Fruit fly (Drosophila melanogaster) whole organism, larva: Measurements from ENCODE around the gene Mhcl.

Experiments used
- noc ChIP-seq: fragments of 200-800 bp; sonication (Bioruptor generic); optimal IDR thresholded peaks from 3 replicates; lab custom pipeline; 2019; ENCODE audit warnings: missing biosample characterization, mild to moderate bottlenecking, missing genetic modification characterization, moderate library complexity

Gene Mhcl

DNA sequence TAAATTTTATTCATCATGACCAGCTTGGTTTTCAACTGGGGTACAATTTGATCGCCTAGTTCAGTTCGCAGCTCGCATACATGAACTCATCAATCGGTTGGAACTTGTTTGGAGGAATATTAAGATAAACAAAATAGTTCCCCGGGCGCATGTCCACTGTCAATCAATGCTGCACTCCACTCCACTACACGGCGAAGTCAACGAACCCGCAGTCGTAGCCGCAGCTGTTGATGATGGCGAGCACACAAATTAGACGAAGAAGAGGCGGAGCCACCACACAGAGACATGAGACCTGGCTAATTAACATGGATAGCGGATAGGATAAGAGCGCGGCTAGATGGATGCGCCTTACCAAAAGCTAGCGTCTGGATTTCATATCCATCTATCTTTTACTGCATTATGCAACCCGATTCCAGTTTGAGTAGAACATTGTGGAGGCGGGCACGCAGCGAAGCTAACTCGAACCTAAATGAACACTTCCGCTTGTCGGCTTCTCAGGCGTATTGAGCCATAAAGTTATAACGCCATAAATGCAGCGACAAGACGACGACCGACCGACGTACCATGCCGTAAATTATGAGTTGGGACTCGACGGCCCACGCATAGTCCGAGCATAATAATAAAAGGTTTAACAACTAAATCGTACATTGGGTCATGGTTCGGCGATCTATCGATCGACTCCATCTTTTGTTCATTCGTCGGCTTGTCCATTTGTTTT, 6.5 kb downstream of the Mhcl start:
- TF ChIP-seq noc (tag; lab: Kevin White, UChicago) = no peak

DNA sequence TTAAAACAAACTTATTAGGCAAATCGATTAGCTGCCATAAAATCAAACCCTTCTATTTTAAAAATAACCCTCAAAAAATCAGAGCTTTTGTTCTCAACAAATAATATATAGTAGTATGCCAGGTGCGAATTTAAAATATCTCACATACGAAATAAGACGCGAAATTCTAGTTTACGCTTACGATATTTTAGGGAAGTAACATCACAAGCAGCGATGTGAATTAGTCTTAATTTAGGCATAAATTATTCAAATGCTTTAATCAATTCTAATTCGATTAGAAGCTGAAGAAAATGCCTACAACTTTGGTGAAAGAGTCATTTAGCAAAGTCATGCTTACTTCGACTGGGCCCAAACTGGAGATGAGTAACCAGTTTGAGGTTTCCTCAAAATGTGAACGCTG, 15.0 kb downstream of the Mhcl start, which contains the start of gene sxe2:
TSS of gene sxe2 (plus strand) at position 301 of the 400 bp plus-strand sequence.
- no peak for TF ChIP-seq noc (tag; lab: Kevin White, UChicago)

DNA sequence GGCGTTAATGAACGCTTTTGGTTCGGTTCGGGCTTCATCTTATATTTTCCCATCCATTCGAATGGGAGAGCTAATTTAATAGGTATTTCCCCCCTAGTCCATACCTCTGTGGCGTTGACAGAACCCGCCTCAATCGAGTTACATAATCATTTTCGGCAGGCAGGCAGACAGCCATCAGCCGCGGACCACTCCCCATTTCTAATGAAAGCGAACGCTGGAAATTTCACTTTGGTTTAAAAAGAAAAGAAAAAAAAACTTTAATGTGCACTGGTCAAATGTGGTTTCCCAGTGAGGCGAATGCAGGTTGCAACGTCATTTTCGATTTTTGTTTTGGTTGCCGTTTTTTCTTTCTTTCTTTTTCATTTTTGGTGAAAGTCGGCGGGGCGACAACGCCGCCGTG, 16.2 kb downstream of the Mhcl start:
- no peak for TF ChIP-seq noc (tag; lab: Kevin White, UChicago)

DNA sequence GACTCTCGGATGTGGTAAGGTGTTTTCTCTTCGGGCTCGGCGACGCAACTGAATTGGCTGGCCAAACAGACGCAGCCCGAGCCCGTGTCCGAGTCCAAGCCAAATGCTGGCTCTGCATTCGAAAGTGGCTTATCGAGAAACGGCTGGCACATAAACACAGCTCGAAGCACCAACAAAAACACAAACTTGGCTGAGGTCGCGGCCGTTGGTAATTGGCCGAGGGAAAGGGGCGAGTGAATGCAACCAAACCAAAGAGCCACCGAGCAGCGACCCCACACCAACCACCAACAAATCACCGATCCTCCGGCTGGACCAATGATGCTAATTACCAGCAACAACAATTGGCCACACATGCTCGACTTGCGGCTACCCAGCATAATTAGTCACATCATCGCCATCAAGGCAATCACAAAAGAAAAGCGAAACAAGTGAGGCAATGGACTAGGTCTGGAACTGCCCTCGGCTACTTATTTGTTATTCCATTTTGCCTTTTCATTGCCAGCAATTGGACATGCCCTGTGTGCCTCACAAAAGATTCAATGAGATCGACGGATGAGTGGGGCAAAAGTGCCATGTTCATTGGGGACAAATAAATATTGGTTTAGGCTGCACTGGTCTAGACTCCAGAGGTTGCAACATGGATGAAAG, 17.5 kb downstream of the Mhcl start, which contains the start of gene CG32855:
TSS of gene CG32855 (minus strand) at position 51 of the 648 bp plus-strand sequence.
- no peak for TF ChIP-seq noc (tag; lab: Kevin White, UChicago)

DNA sequence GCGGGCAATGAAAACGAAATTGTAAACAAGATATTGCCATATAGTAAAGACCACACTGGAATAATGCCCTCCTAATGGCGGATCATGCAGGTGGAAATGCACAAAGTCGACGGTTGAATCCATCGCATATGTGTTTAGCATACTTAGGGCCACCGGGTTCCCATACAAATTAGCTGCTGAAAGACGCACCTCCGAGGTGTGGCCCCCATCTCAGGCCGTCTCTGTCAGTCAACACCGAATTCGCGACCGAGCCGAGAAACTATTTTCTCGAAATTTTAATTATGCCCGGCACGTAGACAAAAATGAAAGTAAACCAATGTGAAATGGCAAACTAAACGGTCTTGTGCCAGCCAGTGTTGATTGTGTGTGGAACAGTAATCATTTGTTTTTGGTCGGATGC, 20.3 kb downstream of the Mhcl start:
- TF ChIP-seq noc (tag; lab: Kevin White, UChicago) = no peak

DNA sequence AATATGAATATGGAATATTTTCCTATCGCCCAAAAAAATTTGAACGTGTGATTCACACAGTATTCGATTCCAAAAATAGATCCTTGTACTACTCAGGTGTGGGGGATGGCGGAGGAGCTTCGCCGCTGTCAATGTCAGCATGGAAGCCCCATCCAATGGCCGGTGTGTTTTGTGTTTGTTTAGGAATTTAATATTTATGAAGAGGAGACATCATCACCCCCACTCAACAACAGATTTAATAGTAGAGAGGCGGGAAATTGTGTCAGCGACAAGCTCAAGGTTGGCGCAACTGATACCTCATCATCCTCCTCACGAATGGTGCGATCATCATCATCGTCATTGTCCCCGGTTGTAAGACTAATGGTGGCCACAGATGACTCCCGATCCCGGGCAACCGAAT, 24.4 kb downstream of the Mhcl start:
- no peak for TF ChIP-seq noc (tag; lab: Kevin White, UChicago)

DNA sequence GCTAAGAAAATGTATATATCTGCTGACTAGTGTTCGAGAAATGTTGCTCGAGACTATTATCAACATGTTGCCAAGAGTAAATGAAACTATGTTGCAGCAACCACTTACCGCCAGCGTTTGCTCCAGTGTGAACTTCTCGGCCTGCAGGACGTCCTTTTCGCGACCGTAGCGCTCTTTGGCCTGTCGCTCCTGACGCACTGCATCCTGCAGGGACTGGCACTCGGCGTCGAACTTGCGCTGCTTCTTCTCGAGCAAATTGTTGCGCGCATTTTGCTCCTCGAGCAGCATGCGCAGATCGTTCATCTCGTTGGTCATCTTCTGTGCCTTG, 26.0 kb downstream of the Mhcl start:
- TF ChIP-seq noc (tag; lab: Kevin White, UChicago) = no peak

DNA sequence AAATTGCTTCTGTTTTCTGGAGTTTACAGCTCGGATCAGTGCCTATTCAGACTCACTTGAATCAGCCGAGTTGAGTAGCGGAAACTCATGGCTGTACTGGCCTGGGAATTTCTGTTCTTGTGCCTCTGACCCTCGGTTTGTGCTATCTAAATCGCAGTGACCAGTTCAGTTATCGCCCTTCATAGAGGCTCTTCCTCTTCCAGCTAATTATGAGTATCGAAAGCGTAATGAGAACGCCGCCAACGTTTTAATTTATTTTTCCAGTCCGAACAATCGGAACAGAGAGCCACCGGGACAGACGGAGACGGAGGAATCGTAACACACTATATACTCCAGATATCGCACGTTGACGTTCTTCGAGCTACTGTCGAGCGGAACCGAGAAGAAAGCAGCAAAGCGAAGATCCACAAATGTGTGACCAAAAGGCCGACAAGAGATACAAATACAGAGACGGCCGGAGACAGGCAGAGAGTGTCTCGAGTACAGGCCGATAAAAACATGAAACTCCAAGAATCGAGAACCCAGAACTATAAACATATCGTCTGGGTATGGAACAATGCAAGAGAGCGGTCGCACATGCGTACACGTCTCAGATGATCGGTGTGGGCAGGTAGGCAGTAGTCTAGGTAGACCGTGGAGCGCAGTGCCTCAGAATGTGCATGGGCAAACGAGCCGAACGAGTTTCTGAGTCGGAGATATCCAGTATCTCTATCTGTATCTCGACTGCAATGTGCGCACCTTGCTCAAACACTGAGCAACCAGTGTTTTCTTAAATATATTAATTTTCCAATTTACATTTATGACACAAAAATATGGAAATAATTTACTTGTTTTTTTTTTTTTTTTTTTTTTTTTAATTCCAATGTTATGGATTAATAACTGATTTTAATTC, 26.6 kb downstream of the Mhcl start:
- no peak for TF ChIP-seq noc (tag; lab: Kevin White, UChicago)

DNA sequence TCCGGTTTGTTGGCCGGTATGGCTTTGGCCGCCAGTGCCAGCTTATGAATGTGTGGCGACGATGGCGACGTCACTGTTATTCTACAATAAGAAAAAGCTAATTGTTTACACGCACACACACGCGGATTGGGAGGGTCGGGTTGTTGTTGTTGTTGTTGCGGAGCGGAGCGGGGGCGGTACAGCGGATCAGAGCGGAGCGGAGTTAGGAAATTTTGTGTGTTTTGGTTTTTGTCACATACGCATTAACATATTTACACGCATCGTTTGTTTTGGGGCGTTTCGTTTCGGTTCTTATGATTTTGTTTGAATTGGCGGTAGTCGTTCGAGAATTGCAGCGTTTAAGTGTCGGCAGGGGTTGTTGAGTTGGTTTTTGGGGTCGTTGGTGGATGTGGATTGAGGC, 29.3 kb downstream of the Mhcl start:
- TF ChIP-seq noc (tag; lab: Kevin White, UChicago) = no peak

DNA sequence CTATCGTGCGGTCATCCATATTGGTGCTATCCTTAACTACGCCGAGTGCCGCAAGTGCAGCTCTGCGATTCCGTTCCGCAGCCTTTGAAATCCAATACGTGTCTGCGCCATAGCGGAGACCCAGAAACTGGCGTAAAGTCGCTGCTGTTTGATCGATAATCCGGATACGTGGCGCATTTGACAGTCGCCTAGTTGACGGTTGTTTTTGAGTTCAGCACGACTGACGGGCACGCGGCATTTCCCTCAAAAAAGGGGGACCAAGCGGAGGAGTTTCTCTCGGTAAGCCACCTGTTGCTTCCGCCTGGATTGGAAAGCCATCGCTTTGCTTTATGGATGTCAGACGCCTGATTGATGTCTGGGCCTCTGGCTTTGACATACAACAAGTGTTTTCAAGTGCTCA, 31.1 kb downstream of the Mhcl start, which contains the start of gene CG10185:
TSS of gene CG10185 (minus strand) at position 101 of the 400 bp plus-strand sequence.
- TF ChIP-seq noc (tag; lab: Kevin White, UChicago) = no peak

DNA sequence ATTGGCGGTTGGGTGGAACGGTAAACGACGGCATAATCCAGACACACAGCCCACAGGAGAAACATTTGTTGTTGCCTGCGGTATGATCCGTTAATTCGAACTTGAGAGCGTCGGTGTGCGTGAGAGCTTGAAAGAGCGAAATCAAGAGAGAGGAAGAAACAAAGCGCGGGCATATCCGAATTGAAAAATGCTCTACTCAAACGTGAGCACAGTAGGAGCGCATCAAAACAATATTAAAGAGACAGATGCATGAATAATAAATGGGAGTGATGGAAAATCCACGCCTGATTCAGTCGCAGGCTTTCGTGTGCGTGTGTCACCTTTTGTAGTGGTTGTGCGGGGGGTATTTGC, 47.3 kb downstream of the Mhcl start:
- TF ChIP-seq noc (tag; lab: Kevin White, UChicago) = no peak

DNA sequence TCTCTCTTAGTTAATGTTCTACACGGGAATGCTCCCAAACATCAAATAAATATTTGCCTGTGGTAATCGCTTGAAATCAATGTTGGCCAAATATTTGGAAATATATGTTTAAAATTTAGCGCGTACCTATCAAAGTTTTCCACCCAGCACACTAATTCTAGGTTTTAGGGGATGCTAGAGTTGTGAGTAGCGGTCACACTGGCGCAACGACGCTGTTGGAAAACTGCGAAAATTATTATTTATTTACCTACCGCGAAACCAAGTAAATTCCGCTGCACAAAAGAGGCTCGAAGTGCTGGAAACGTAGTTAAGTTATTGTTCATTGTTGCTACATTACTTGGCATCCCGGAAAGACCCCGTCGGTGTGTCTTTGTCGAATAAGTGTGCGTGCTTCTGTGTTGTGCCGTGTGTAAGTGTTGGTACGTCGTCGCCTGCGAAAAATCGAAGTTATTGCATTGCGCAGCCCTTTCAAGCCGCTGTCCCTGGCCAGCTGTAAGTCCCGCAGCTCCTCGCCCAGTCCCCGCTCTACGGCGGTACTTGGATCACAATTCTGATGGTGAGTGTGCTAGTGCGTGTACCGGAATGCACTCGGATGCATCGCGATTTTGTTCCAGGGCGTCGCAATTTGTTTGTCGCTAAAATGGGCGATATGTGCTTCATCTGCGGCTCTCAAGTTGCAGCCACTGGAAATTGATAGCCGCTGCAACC, 47.8 kb downstream of the Mhcl start, which contains the start of gene msps:
TSS of gene msps (plus strand) at position 181 of the 708 bp plus-strand sequence.
- no peak for TF ChIP-seq noc (tag; lab: Kevin White, UChicago)

DNA sequence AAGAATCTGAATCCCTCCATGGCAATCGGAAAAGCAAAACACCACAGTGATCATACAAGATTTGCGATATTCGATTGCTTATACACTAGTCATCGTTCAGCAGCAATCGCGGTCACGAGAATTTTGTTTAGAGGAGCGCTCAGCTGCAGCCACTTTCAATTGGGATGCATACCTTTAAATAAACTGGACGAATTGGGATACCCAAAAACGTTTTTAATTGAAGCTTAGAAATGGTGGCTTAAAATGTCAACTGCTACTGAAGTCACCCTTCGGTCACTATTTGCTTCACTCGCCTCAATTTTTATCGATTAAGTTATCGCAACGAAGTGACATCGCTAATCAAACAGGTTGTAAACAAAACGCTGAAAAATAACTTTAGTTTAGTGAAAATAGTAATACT, 49.2 kb downstream of the Mhcl start, which contains the start of the genes IKKbeta and CG5013:
TSS of gene IKKbeta (minus strand) at position 53 of the 400 bp plus-strand sequence.
TSS of gene CG5013 (plus strand) at position 302 of the 400 bp plus-strand sequence.
- peak; percentile 36 for TF ChIP-seq noc (tag; lab: Kevin White, UChicago)

DNA sequence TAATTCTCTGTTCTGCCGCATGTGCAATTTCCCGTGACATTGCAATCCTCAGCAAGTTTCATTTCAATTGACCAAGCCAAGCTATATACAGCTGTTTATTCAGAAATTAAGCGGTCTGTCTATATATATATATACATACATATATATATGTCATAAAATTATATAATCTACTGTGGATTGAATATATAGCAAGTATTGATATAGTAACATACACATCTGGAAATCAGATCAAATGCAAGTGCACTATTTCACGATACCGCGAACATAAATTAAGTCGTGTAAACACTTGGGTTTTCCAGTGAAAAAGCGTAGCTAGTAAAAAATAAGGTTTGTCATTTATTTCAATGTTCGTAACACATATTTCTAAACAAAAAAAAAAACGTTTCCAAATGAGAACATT, 52.5 kb downstream of the Mhcl start, which contains the start of gene Jhbp5:
TSS of gene Jhbp5 (minus strand) at position 101 of the 400 bp plus-strand sequence.
- no peak for TF ChIP-seq noc (tag; lab: Kevin White, UChicago)
